Worm (Caenorhabditis elegans): ENCODE results near the gene F18A11.3.
A peak's percentile ranks its signal among the peaks of the same experiment; 100 is the strongest.

Gene F18A11.3

ce11 chrII:13030051-13030437 is 6.6 kb downstream of the F18A11.3 start (continued):
- TF ChIP-seq sptf-2 (GFP tag; optimal IDR thresholded peaks at IDR 0.05) (no peak), madf-3 (GFP tag; IDR thresholded peaks at IDR 0.05) (0 out of 2 replicates have a peak, but pooled peaks have one; percentile 13), zim-3 (tag; optimal IDR thresholded peaks at IDR 0.05) (no peak), hmg-1.2 (GFP tag; IDR thresholded peaks at IDR 0.05) (peak; percentile 33; the same call in 1 of the 2 replicates), him-1 (tag; optimal IDR thresholded peaks at IDR 0.05) (no peak), tbp1 (GFP tag; optimal IDR thresholded peaks at IDR 0.05) (no peak), Y79H2A.3 (GFP tag; conservative IDR thresholded peaks at IDR 0.05) (no peak)

- no peak for TF ChIP-seq hsf-1 (GFP tag; IDR thresholded peaks at IDR 0.05)
- TF ChIP-seq attf-6 (GFP tag; IDR thresholded peaks at IDR 0.05): no peak
- TF ChIP-seq ztf-6 (GFP tag; IDR thresholded peaks at IDR 0.05): no peak
- no peak for TF ChIP-seq aptf-2 (GFP tag; conservative IDR thresholded peaks at IDR 0.05)
- TF ChIP-seq efl-1 (GFP tag; optimal IDR thresholded peaks at IDR 0.05): no peak
- no peak for TF ChIP-seq sptf-2 (GFP tag; optimal IDR thresholded peaks at IDR 0.05)
- no peak for TF ChIP-seq ztf-18 (tag; optimal IDR thresholded peaks at IDR 0.05)
- TF ChIP-seq nhr-90 (tag; optimal IDR thresholded peaks at IDR 0.05): no peak
- no peak for TF ChIP-seq F33H1.4 (GFP tag; IDR thresholded peaks at IDR 0.05)
- no peak for TF ChIP-seq ets-4 (GFP tag; optimal IDR thresholded peaks at IDR 0.05)
- TF ChIP-seq cebp-1 (GFP tag; IDR thresholded peaks at IDR 0.05): no peak
- peak; percentile 64 for TF ChIP-seq cebp-1 (tag; optimal IDR thresholded peaks at IDR 0.05)
- TF ChIP-seq B0019.2 (GFP tag; conservative IDR thresholded peaks at IDR 0.05): no peak
- TF ChIP-seq dox-1 (GFP tag; IDR thresholded peaks at IDR 0.05): 0 out of 2 replicates have a peak, but pooled peaks have one; percentile 1
- no peak for TF ChIP-seq lsy-27 (tag; optimal IDR thresholded peaks at IDR 0.05; ENCODE audit: borderline replicate concordance, insufficient read depth)
Measured at ce11 chrII:13029290-13030050, 7.2 kb downstream of the F18A11.3 start.

ce11 chrII:13025794-13026412 is 10.7 kb downstream of the F18A11.3 start, which contains the start of gene max-2:
max-2 (minus strand) TSS chrII:13025844.
- TF ChIP-seq athp-1 (tag; optimal IDR thresholded peaks at IDR 0.05) (no peak), dox-1 (GFP tag; IDR thresholded peaks at IDR 0.05) (peak; percentile 33; the same call in 1 of the 2 replicates), cebp-1 (GFP tag; IDR thresholded peaks at IDR 0.05) (no peak), cebp-1 (tag; optimal IDR thresholded peaks at IDR 0.05) (peak; percentile 27), ceh-27 (GFP tag; optimal IDR thresholded peaks at IDR 0.05) (no peak), nhr-80 (tag; optimal IDR thresholded peaks at IDR 0.05) (peak; percentile 66), ztf-18 (tag; optimal IDR thresholded peaks at IDR 0.05) (no peak), hmg-1.2 (GFP tag; IDR thresholded peaks at IDR 0.05) (peak; percentile 34; the same call in 1 of the 2 replicates), zfh-2 (GFP tag; conservative IDR thresholded peaks at IDR 0.05) (no peak)

- TF ChIP-seq nfya-2 (GFP tag; IDR thresholded peaks at IDR 0.05): no peak
- no peak for TF ChIP-seq madf-3 (GFP tag; IDR thresholded peaks at IDR 0.05)
- no peak for TF ChIP-seq ztf-28 (GFP tag; IDR thresholded peaks at IDR 0.05)
- peak; percentile 51; the same call in 1 of the 2 replicates for TF ChIP-seq zfh-2 (GFP tag; conservative IDR thresholded peaks at IDR 0.05)
Measured at ce11 chrII:13023518-13023917, 13.1 kb downstream of the F18A11.3 start.

ce11 chrII:13022555-13022954 is 14.1 kb downstream of the F18A11.3 start:
- TF ChIP-seq snpc-3.4 (tag; optimal IDR thresholded peaks at IDR 0.05) (no peak), ztf-18 (tag; optimal IDR thresholded peaks at IDR 0.05) (no peak), aptf-3 (GFP tag; IDR thresholded peaks at IDR 0.05) (no peak), nhr-179 (tag; optimal IDR thresholded peaks at IDR 0.05) (no peak), mes-4 (tag; optimal IDR thresholded peaks at IDR 0.05) (no peak), pha-4 (tag; optimal IDR thresholded peaks at IDR 0.05) (no peak), atf-7 (tag; optimal IDR thresholded peaks at IDR 0.05) (no peak), Y95B8A.8 (GFP tag; IDR thresholded peaks at IDR 0.05) (no peak), mxl-1 (tag; optimal IDR thresholded peaks at IDR 0.05) (no peak), rcor-1 (GFP tag; IDR thresholded peaks at IDR 0.05) (no peak), snpc-1.3 (tag; optimal IDR thresholded peaks at IDR 0.05; ENCODE audit: insufficient read depth) (no peak)

All from whole organism, young adult.